Fruit fly (Drosophila melanogaster): ENCODE results near the gene form3.

DNA sequence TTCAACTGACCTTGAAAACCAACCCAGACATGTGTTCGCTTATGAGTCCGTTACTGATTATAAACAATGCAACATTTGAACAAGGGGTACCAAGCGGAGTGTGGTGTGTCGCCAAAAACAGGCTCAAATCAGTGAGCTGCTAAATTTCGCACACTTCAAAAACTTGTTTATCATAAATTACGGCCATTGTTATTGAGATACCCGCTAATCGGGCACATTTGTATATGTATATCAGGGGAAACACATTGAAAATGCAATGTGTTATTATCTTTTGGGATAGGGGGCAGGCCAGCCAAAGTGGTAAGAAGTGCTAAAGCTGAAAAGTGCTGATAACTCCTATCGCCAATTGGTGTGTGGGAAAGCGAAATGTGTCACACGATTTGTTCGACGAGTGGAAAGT is 59.6 kb downstream of the form3 start:
- no peak for TF ChIP-seq foxo (GFP tag; optimal IDR thresholded peaks at IDR 0.05)
- peak; percentile 26 for TF ChIP-seq h (GFP tag; optimal IDR thresholded peaks at IDR 0.05)
- TF ChIP-seq HLH106 (tag; optimal IDR thresholded peaks at IDR 0.05) = no peak
- no peak for TF ChIP-seq OdsH (GFP tag; optimal IDR thresholded peaks at IDR 0.05)
- TF ChIP-seq tai (GFP tag; optimal IDR thresholded peaks at IDR 0.05) = no peak

Data from whole organism, wandering third instar larva.